Worm (Caenorhabditis elegans): Measurements from ENCODE around the gene zfp-1.
A peak's percentile ranks its signal among the peaks of the same experiment; 100 is the strongest.

zfp-1 gene

ce11 chrIII:8775953-8776352, 15.4 kb upstream of the zfp-1 start, which contains the start of gene snap-29:
Gene snap-29 (plus strand): TSS chrIII:8776253.
- no peak for TF ChIP-seq nhr-19 (GFP tag; conservative IDR thresholded peaks at IDR 0.05)
- no peak for TF ChIP-seq ceh-82 (tag; optimal IDR thresholded peaks at IDR 0.05)
- no peak for TF ChIP-seq aha-1 (tag; optimal IDR thresholded peaks at IDR 0.05)
- TF ChIP-seq lir-3 (tag; optimal IDR thresholded peaks at IDR 0.05; ENCODE audit: poor library complexity): no peak
- TF ChIP-seq hlh-4 (tag; optimal IDR thresholded peaks at IDR 0.05): no peak

- TF ChIP-seq hlh-17 (GFP tag; optimal IDR thresholded peaks at IDR 0.05; ENCODE audit: borderline replicate concordance) (no peak), ama-1 (optimal IDR thresholded peaks at IDR 0.05) (no peak), F16B12.6 (tag; optimal IDR thresholded peaks at IDR 0.05) (no peak), rnt-1 (tag; optimal IDR thresholded peaks at IDR 0.05) (no peak), mab-9 (GFP tag; IDR thresholded peaks at IDR 0.05) (no peak), nhr-76 (tag; optimal IDR thresholded peaks at IDR 0.05) (no peak), ets-5 (GFP tag; IDR thresholded peaks at IDR 0.05) (no peak), unc-62 (GFP tag; optimal IDR thresholded peaks at IDR 0.05) (no peak)
These were observed 11.4 kb upstream of the zfp-1 start, which contains the start of gene K02D10.4 for ce11 chrIII:8779912-8780311. Gene K02D10.4 (minus strand): TSS chrIII:8780012.

ce11 chrIII:8780473-8780872, 10.9 kb upstream of the zfp-1 start:
- TF ChIP-seq unc-30 (tag; optimal IDR thresholded peaks at IDR 0.05) (no peak), rnt-1 (tag; optimal IDR thresholded peaks at IDR 0.05) (peak; percentile 28), nhr-28 (tag; optimal IDR thresholded peaks at IDR 0.05) (no peak), ceh-90 (tag; optimal IDR thresholded peaks at IDR 0.05) (no peak), nhr-84 (tag; optimal IDR thresholded peaks at IDR 0.05) (no peak), C16A3.4 (tag; optimal IDR thresholded peaks at IDR 0.05) (peak; percentile 18), fkh-10 (GFP tag; optimal IDR thresholded peaks at IDR 0.05) (no peak), nhr-77 (tag; optimal IDR thresholded peaks at IDR 0.05) (no peak), hlh-4 (tag; optimal IDR thresholded peaks at IDR 0.05) (no peak), skn-1 (tag; optimal IDR thresholded peaks at IDR 0.05) (peak; percentile 21), lsy-2 (tag; optimal IDR thresholded peaks at IDR 0.05) (peak in 1 of 2 experiments; percentile 55), fkh-8 (tag; optimal IDR thresholded peaks at IDR 0.05) (no peak), nhr-237 (tag; optimal IDR thresholded peaks at IDR 0.05) (no peak), F16B12.6 (tag; optimal IDR thresholded peaks at IDR 0.05) (no peak), alr-1 (tag; optimal IDR thresholded peaks at IDR 0.05; ENCODE audit: borderline replicate concordance) (no peak), sptf-1 (tag; optimal IDR thresholded peaks at IDR 0.05) (no peak), mep-1 (tag; optimal IDR thresholded peaks at IDR 0.05) (peak; percentile 47), C04F5.9 (tag; optimal IDR thresholded peaks at IDR 0.05) (no peak), lin-14 (GFP tag; optimal IDR thresholded peaks at IDR 0.05) (peak; percentile 89), isw-1 (GFP tag; IDR thresholded peaks at IDR 0.05) (no peak), hpl-2 (GFP tag; optimal IDR thresholded peaks at IDR 0.05) (no peak), unc-130 (tag; optimal IDR thresholded peaks at IDR 0.05) (no peak), unc-98 (GFP tag; IDR thresholded peaks at IDR 0.05) (no peak), fkh-4 (tag; optimal IDR thresholded peaks at IDR 0.05; ENCODE audit: borderline replicate concordance) (no peak), nhr-85 (tag) (peak; percentile 97), ceh-82 (tag; optimal IDR thresholded peaks at IDR 0.05) (peak in 1 of 3 experiments; percentile 20), zip-4 (GFP tag; optimal IDR thresholded peaks at IDR 0.05) (no peak), lin-15B (tag; optimal IDR thresholded peaks at IDR 0.05) (no peak), irx-1 (tag; optimal IDR thresholded peaks at IDR 0.05) (no peak), lin-35 (GFP tag; optimal IDR thresholded peaks at IDR 0.05) (peak; percentile 37 to 61), unc-86 (tag; optimal IDR thresholded peaks at IDR 0.05) (no peak), jun-1 (tag; optimal IDR thresholded peaks at IDR 0.05) (peak; percentile 53), mdl-1 (tag; optimal IDR thresholded peaks at IDR 0.05) (peak in 1 of 2 experiments; percentile 84), nhr-71 (tag; optimal IDR thresholded peaks at IDR 0.05) (peak; percentile 81), ztf-11 (tag; optimal IDR thresholded peaks at IDR 0.05) (no peak), aly-2 (tag; optimal IDR thresholded peaks at IDR 0.05) (no peak), nhr-20 (tag; optimal IDR thresholded peaks at IDR 0.05) (peak; percentile 87), Y116A8C.19 (tag; optimal IDR thresholded peaks at IDR 0.05; ENCODE audit: borderline replicate concordance) (no peak), elt-3 (tag; optimal IDR thresholded peaks at IDR 0.05) (peak in 2 of 6 experiments; percentile 76 to 89), lir-3 (tag; optimal IDR thresholded peaks at IDR 0.05; ENCODE audit: poor library complexity) (peak; percentile 27), pag-3 (tag; optimal IDR thresholded peaks at IDR 0.05; ENCODE audit: borderline replicate concordance, insufficient read depth) (no peak)
